Fruit fly (Drosophila melanogaster) whole organism, prepupa: Measurements from ENCODE around the gene CG5860.

ENCODE experiments used
- Blimp-1 ChIP-seq: fragments of 200-800 bp; sonication (Bioruptor generic); optimal IDR thresholded peaks from 3 replicates; lab custom pipeline; 2017; ENCODE audit warnings: missing biosample characterization, missing genetic modification characterization, mild to moderate bottlenecking, moderate library complexity, missing genetic modification reagents
- CG15336 ChIP-seq: fragments of 200-800 bp; sonication (Bioruptor generic); IDR thresholded peaks from 2 replicates; pipeline ENCODE4 v1.3.6; 2022; ENCODE audit warnings: missing biosample characterization, missing genetic modification characterization
- CG6276 ChIP-seq: fragments of 200-800 bp; sonication (Bioruptor generic); optimal IDR thresholded peaks from 2 replicates; lab custom pipeline; 2017; ENCODE audit warnings: missing biosample characterization, mild to moderate bottlenecking, missing genetic modification characterization
- CG8632 ChIP-seq: fragments of 200-800 bp; sonication (Bioruptor generic); optimal IDR thresholded peaks from 3 replicates; lab custom pipeline; 2016; ENCODE audit warnings: missing biosample characterization, missing genetic modification characterization
- Sox102F ChIP-seq: fragments of 200-800 bp; sonication (Bioruptor generic); optimal IDR thresholded peaks from 2 replicates; lab custom pipeline; 2016; ENCODE audit warnings: missing biosample characterization, mild to moderate bottlenecking, missing genetic modification characterization
- Sox15 ChIP-seq: fragments of 200-800 bp; sonication (Bioruptor generic); optimal IDR thresholded peaks from 3 replicates; lab custom pipeline; 2016; ENCODE audit warnings: missing biosample characterization, missing genetic modification characterization
- eg ChIP-seq: fragments of 200-800 bp; sonication (Bioruptor generic); IDR thresholded peaks from 3 replicates; pipeline ENCODE4 v1.3.6; 2022; ENCODE audit warnings: missing biosample characterization, missing genetic modification characterization

dm6 chr3R:17377503-17377902, 31.9 kb upstream of the CG5860 start:
- TF ChIP-seq CG15336: no peak
- peak; percentile 9 for TF ChIP-seq Blimp-1 (GFP tag; lab: Kevin White, UChicago)
- no peak for TF ChIP-seq Sox102F (GFP tag; lab: Kevin White, UChicago)
- no peak for TF ChIP-seq Sox15 (GFP tag; lab: Kevin White, UChicago)
- no peak for TF ChIP-seq CG8632 (GFP tag; lab: Kevin White, UChicago)
- TF ChIP-seq CG6276: no peak
- no peak for TF ChIP-seq eg
